Worm (Caenorhabditis elegans) whole organism, midembryonic: Measurements from ENCODE around the gene mask-1.

Source experiments
- flt-1 ChIP-seq: fragments of 200-800 bp; sonication (Bioruptor generic); IDR thresholded peaks from 2 replicates; pipeline ENCODE4 v1.3.6; 2022; ENCODE audit warnings: missing genetic modification characterization, missing compliant biosample characterization
- ztf-29 ChIP-seq: fragments of 200-800 bp; sonication (Bioruptor generic); IDR thresholded peaks from 2 replicates; pipeline ENCODE4 v1.3.6; 2022; ENCODE audit warnings: missing genetic modification reagents, missing genetic modification characterization, missing compliant biosample characterization

- TF ChIP-seq ztf-29 (GFP tag; lab: Robert Waterston, UW), result no peak
- no peak for TF ChIP-seq flt-1
These were observed 5.9 kb downstream of the mask-1 start for ce11 chrIV:10380626-10381025.
